Fruit fly (Drosophila melanogaster) whole organism, embryonic: ENCODE results near the gene spidey.

ENCODE experiments used
- Atf-2 ChIP-seq: fragments of 200-800 bp; sonication (Bioruptor generic); optimal IDR thresholded peaks from 2 replicates; lab custom pipeline; 2016; ENCODE audit warnings: missing biosample characterization, missing genetic modification characterization
- C15 ChIP-seq: fragments of 200-800 bp; sonication (Bioruptor generic); IDR thresholded peaks from 3 replicates; pipeline ENCODE4 v1.3.6; 2022; ENCODE audit warnings: missing biosample characterization, missing genetic modification characterization
- CG11247 ChIP-seq: fragments of 200-800 bp; sonication (Bioruptor generic); IDR thresholded peaks from 2 replicates; pipeline ENCODE4 v1.3.6; 2022; ENCODE audit warnings: missing biosample characterization, missing genetic modification characterization
- CG11456 ChIP-seq: fragments of 200-800 bp; sonication (Bioruptor generic); IDR thresholded peaks from 3 replicates; pipeline ENCODE4 v1.3.6; 2022; ENCODE audit warnings: missing biosample characterization, missing genetic modification characterization
- CG11696 ChIP-seq: fragments of 200-800 bp; sonication (Bioruptor generic); IDR thresholded peaks from 2 replicates; pipeline ENCODE4 v1.3.6; 2022; ENCODE audit warnings: missing biosample characterization, missing genetic modification characterization
- CG11723 ChIP-seq: fragments of 200-800 bp; sonication (Bioruptor generic); optimal IDR thresholded peaks from 2 replicates; lab custom pipeline; 2017; ENCODE audit warnings: missing biosample characterization, mild to moderate bottlenecking, missing genetic modification characterization
- CG12391 ChIP-seq: fragments of 200-800 bp; sonication (Bioruptor generic); optimal IDR thresholded peaks from 3 replicates; lab custom pipeline; 2018; ENCODE audit warnings: missing biosample characterization, mild to moderate bottlenecking, missing genetic modification characterization, moderate library complexity
- CG12769 ChIP-seq: fragments of 200-800 bp; sonication (Bioruptor generic); optimal IDR thresholded peaks from 2 replicates; lab custom pipeline; 2019; ENCODE audit warnings: missing biosample characterization, mild to moderate bottlenecking, missing genetic modification characterization, moderate library complexity
- CG14710 ChIP-seq: fragments of 200-800 bp; sonication (Bioruptor generic); optimal IDR thresholded peaks from 3 replicates; lab custom pipeline; 2019; ENCODE audit warnings: missing biosample characterization, mild to moderate bottlenecking, missing genetic modification characterization, moderate library complexity
- CG14965 ChIP-seq: fragments of 200-800 bp; sonication (Bioruptor generic); optimal IDR thresholded peaks from 2 replicates; lab custom pipeline; 2016; ENCODE audit warnings: missing biosample characterization, missing genetic modification characterization, borderline replicate concordance
- CG15514 ChIP-seq: fragments of 200-800 bp; sonication (Bioruptor generic); optimal IDR thresholded peaks from 3 replicates; lab custom pipeline; 2017; ENCODE audit warnings: missing biosample characterization, missing genetic modification characterization, mild to moderate bottlenecking, moderate library complexity, missing genetic modification reagents
- CG16813 ChIP-seq: fragments of 200-800 bp; sonication (Bioruptor generic); IDR thresholded peaks from 3 replicates; pipeline ENCODE4 v1.3.6; 2022; ENCODE audit warnings: missing biosample characterization, missing genetic modification characterization; ENCODE audit not compliant: partially characterized antibody
- CG17385 ChIP-seq: fragments of 200-800 bp; sonication (Bioruptor generic); optimal IDR thresholded peaks from 3 replicates; lab custom pipeline; 2018; ENCODE audit warnings: missing biosample characterization, mild to moderate bottlenecking, missing genetic modification characterization
- CG18619 ChIP-seq: fragments of 200-800 bp; sonication (Bioruptor generic); optimal IDR thresholded peaks from 3 replicates; lab custom pipeline; 2017; ENCODE audit warnings: missing biosample characterization, mild to moderate bottlenecking, missing genetic modification characterization
- CG2202 ChIP-seq: fragments of 200-800 bp; sonication (Bioruptor generic); optimal IDR thresholded peaks from 2 replicates; lab custom pipeline; 2018; ENCODE audit warnings: missing biosample characterization, mild to moderate bottlenecking, missing genetic modification characterization
- CG2875 ChIP-seq: fragments of 200-800 bp; sonication (Bioruptor generic); optimal IDR thresholded peaks from 2 replicates; lab custom pipeline; 2017; ENCODE audit warnings: missing biosample characterization, mild to moderate bottlenecking, missing genetic modification characterization, missing genetic modification reagents
- CG31365 ChIP-seq: fragments of 200-800 bp; sonication (Bioruptor generic); optimal IDR thresholded peaks from 2 replicates; lab custom pipeline; 2018; ENCODE audit warnings: missing biosample characterization, mild to moderate bottlenecking, missing genetic modification characterization
- CG31388 ChIP-seq: fragments of 200-800 bp; sonication (Bioruptor generic); optimal IDR thresholded peaks from 2 replicates; lab custom pipeline; 2016; ENCODE audit warnings: missing biosample characterization, missing genetic modification characterization
- CG3281 ChIP-seq: fragments of 200-800 bp; sonication (Bioruptor generic); optimal IDR thresholded peaks from 3 replicates; lab custom pipeline; 2017; ENCODE audit warnings: missing biosample characterization, mild to moderate bottlenecking, missing genetic modification characterization
- CG3407 ChIP-seq: fragments of 200-800 bp; sonication (Bioruptor generic); optimal IDR thresholded peaks from 2 replicates; lab custom pipeline; 2018; ENCODE audit warnings: missing biosample characterization, mild to moderate bottlenecking, missing genetic modification characterization
- CG4854 ChIP-seq: fragments of 200-800 bp; sonication (Bioruptor generic); optimal IDR thresholded peaks from 2 replicates; lab custom pipeline; 2016; ENCODE audit warnings: missing biosample characterization, missing genetic modification characterization, inconsistent platforms
- CG7372 ChIP-seq: fragments of 200-800 bp; sonication (Bioruptor generic); IDR thresholded peaks from 2 replicates; pipeline ENCODE4 v1.3.6; 2022; ENCODE audit warnings: missing biosample characterization, missing genetic modification characterization
- CG8359 ChIP-seq: fragments of 200-800 bp; sonication (Bioruptor generic); optimal IDR thresholded peaks from 2 replicates; lab custom pipeline; 2017; ENCODE audit warnings: missing biosample characterization, mild to moderate bottlenecking, missing genetic modification characterization, borderline replicate concordance
- CG8944 ChIP-seq: fragments of 200-800 bp; sonication (Bioruptor generic); optimal IDR thresholded peaks from 3 replicates; lab custom pipeline; 2016; ENCODE audit warnings: missing biosample characterization, missing genetic modification characterization
- CoRest ChIP-seq: fragments of 200-800 bp; sonication (Bioruptor generic); optimal IDR thresholded peaks from 3 replicates; lab custom pipeline; 2018; ENCODE audit warnings: missing biosample characterization, mild to moderate bottlenecking, missing genetic modification characterization, moderate library complexity
- E2f1 ChIP-seq: fragments of 200-800 bp; sonication (Bioruptor generic); IDR thresholded peaks from 2 replicates; pipeline ENCODE4 v1.3.6; 2022; ENCODE audit warnings: missing biosample characterization, missing genetic modification characterization
- MBD-R2 ChIP-seq: fragments of 200-800 bp; sonication (Bioruptor generic); IDR thresholded peaks from 2 replicates; pipeline ENCODE4 v1.3.6; 2022; ENCODE audit warnings: missing biosample characterization, missing genetic modification characterization
- MTF-1 ChIP-seq: fragments of 200-800 bp; sonication (Bioruptor generic); optimal IDR thresholded peaks from 2 replicates; lab custom pipeline; 2018; ENCODE audit warnings: missing biosample characterization, mild to moderate bottlenecking, missing genetic modification characterization, borderline replicate concordance
- Meics ChIP-seq: fragments of 200-800 bp; sonication (Bioruptor generic); optimal IDR thresholded peaks from 2 replicates; lab custom pipeline; 2017; ENCODE audit warnings: missing biosample characterization, mild to moderate bottlenecking, missing genetic modification characterization
- Mes4 ChIP-seq: fragments of 200-800 bp; sonication (Bioruptor generic); optimal IDR thresholded peaks from 2 replicates; lab custom pipeline; 2016; ENCODE audit warnings: missing biosample characterization, missing genetic modification characterization
- NFAT ChIP-seq: fragments of 200-800 bp; sonication (Bioruptor generic); IDR thresholded peaks from 2 replicates; pipeline ENCODE4 v1.3.6; 2022; ENCODE audit warnings: missing biosample characterization, missing genetic modification characterization
- Neu2 ChIP-seq: fragments of 200-800 bp; sonication (Bioruptor generic); optimal IDR thresholded peaks from 3 replicates; lab custom pipeline; 2016; ENCODE audit warnings: missing biosample characterization, missing genetic modification characterization, borderline replicate concordance
- Nf-YB ChIP-seq: fragments of 200-800 bp; sonication (Bioruptor generic); optimal IDR thresholded peaks from 3 replicates; lab custom pipeline; 2019; ENCODE audit warnings: missing biosample characterization, mild to moderate bottlenecking, missing genetic modification characterization, moderate library complexity
- Tbp ChIP-seq: fragments of >200 bp; optimal IDR thresholded peaks from 2 replicates; lab custom pipeline; 2018; ENCODE audit warnings: missing biosample characterization, missing genetic modification characterization
- aop ChIP-seq: fragments of 200-800 bp; sonication (Bioruptor generic); IDR thresholded peaks from 2 replicates; pipeline ENCODE4 v1.3.6; 2022; ENCODE audit warnings: missing biosample characterization, missing genetic modification characterization
- bab2 ChIP-seq: fragments of 200-800 bp; sonication (Bioruptor generic); optimal IDR thresholded peaks from 2 replicates; lab custom pipeline; 2016; ENCODE audit warnings: missing biosample characterization, missing genetic modification characterization
- bbx ChIP-seq: fragments of 200-800 bp; sonication (Bioruptor generic); IDR thresholded peaks from 2 replicates; pipeline ENCODE4 v1.3.6; 2022; ENCODE audit warnings: missing biosample characterization, missing genetic modification characterization; ENCODE audit not compliant: partially characterized antibody
- bsh ChIP-seq, 2 experiments: fragments of 200-800 bp; sonication (Bioruptor generic); optimal IDR thresholded peaks; 2 replicates each; lab custom pipeline; 2017 to 2018; ENCODE audit warnings: mild to moderate bottlenecking in 2 of 2, missing biosample characterization in 2 of 2, missing genetic modification characterization in 2 of 2, moderate library complexity in 1 of 2
- btn ChIP-seq: fragments of 200-800 bp; sonication (Bioruptor generic); optimal IDR thresholded peaks from 2 replicates; lab custom pipeline; 2016; ENCODE audit warnings: missing biosample characterization, missing genetic modification characterization
- chm ChIP-seq: fragments of 200-800 bp; sonication (Bioruptor generic); IDR thresholded peaks from 2 replicates; pipeline ENCODE4 v1.3.6; 2022; ENCODE audit warnings: missing biosample characterization, missing genetic modification characterization
- crc ChIP-seq: fragments of 200-800 bp; sonication (Bioruptor generic); optimal IDR thresholded peaks from 2 replicates; lab custom pipeline; 2016; ENCODE audit warnings: missing biosample characterization, missing genetic modification characterization
- cwo ChIP-seq: fragments of 200-800 bp; sonication (Bioruptor generic); optimal IDR thresholded peaks from 3 replicates; lab custom pipeline; 2017; ENCODE audit warnings: missing biosample characterization, missing genetic modification characterization, mild to moderate bottlenecking, moderate library complexity, missing genetic modification reagents
- dimm ChIP-seq: fragments of 200-800 bp; sonication (Bioruptor generic); IDR thresholded peaks from 2 replicates; pipeline ENCODE4 v1.3.6; 2022; ENCODE audit warnings: missing biosample characterization, missing genetic modification characterization
- dpn ChIP-seq, 2 experiments: fragments of 200-800 bp; sonication (Bioruptor generic); optimal IDR thresholded peaks; 3 replicates each; lab custom pipeline; 2016; ENCODE audit warnings: missing biosample characterization in 2 of 2, missing genetic modification characterization in 2 of 2
- en ChIP-seq: fragments of 200-800 bp; sonication (Bioruptor generic); optimal IDR thresholded peaks from 2 replicates; lab custom pipeline; 2016; ENCODE audit warnings: missing biosample characterization, missing genetic modification characterization
- gce ChIP-seq: fragments of 200-800 bp; sonication (Bioruptor generic); IDR thresholded peaks from 3 replicates; pipeline ENCODE4 v1.3.6; 2022; ENCODE audit warnings: missing biosample characterization, missing genetic modification characterization
- lmd ChIP-seq: fragments of 200-800 bp; sonication (Bioruptor generic); IDR thresholded peaks from 2 replicates; pipeline ENCODE4 v1.3.6; 2022; ENCODE audit warnings: missing biosample characterization, missing genetic modification characterization
- maf-S ChIP-seq: fragments of 200-800 bp; sonication (Bioruptor generic); optimal IDR thresholded peaks from 2 replicates; lab custom pipeline; 2016; ENCODE audit warnings: missing biosample characterization, missing genetic modification characterization
- toy ChIP-seq: fragments of 200-800 bp; sonication (Bioruptor generic); IDR thresholded peaks from 2 replicates; pipeline ENCODE4 v1.3.6; 2022; ENCODE audit warnings: missing biosample characterization, missing genetic modification characterization
- unc-4 ChIP-seq: fragments of 200-800 bp; sonication (Bioruptor generic); IDR thresholded peaks from 2 replicates; pipeline ENCODE4 v1.3.6; 2022; ENCODE audit warnings: missing biosample characterization, missing genetic modification characterization; ENCODE audit not compliant: partially characterized antibody

spidey gene

DNA sequence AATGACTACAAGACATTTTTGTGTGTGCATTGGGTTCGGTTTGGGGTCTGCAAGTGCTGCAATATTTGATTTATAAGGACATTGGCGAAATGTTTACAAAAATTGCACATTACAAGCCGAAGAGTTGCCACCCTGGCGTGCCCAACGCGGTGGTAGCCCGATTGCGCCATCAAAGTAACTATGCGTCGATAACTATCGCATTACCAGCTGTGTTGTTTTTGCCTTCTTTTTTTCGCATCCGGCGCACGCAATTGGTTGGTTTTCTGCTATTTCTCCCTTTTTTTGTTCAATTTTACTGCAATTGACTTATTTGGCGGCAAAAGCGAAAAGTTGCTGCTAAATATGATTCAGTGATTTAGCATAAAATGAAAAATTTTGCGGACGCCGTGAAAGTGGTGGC, 25.9 kb downstream of the spidey start, which contains the start of gene RpS14b (continued):
- TF ChIP-seq CG11456 (GFP tag; lab: Robert Waterston, UW) (peak; percentile 80; the same call in 2 of the 3 replicates), CG14710 (peak; percentile 54), MTF-1 (GFP tag; lab: Kevin White, UChicago) (peak; percentile 65), bsh (GFP tag; optimal IDR thresholded peaks at IDR 0.05; lab: Kevin White, UChicago) (peak in 1 of 2 experiments; percentile 21), lmd (no peak; the same call in 1 of the 2 replicates), CG15514 (peak; percentile 79), CG3281 (GFP tag; lab: Kevin White, UChicago) (peak; percentile 68), Nf-YB (GFP tag; lab: Kevin White, UChicago) (peak; percentile 58), CG2875 (peak; percentile 43), bbx (GFP tag; lab: Robert Waterston, UW) (peak; percentile 80), CG12769 (peak; percentile 37), gce (GFP tag; lab: Robert Waterston, UW) (peak; percentile 72; the same call in 2 of the 3 replicates), CG11723 (peak; percentile 15), dimm (GFP tag; lab: Robert Waterston, UW) (no peak), aop (GFP tag; lab: Robert Waterston, UW) (no peak), CG11696 (GFP tag; lab: Robert Waterston, UW) (peak; percentile 35; the same call in 1 of the 2 replicates), unc-4 (GFP tag; lab: Robert Waterston, UW) (peak; percentile 79), CG8359 (GFP tag; lab: Kevin White, UChicago) (no peak), CG8944 (no peak), C15 (GFP tag; lab: Robert Waterston, UW) (peak; percentile 61; the same call in 1 of the 3 replicates), CG11247 (GFP tag; lab: Robert Waterston, UW) (peak; percentile 73), maf-S (peak; percentile 30), CG3407 (GFP tag; lab: Kevin White, UChicago) (peak; percentile 40), CG31365 (tag; lab: Kevin White, UChicago) (peak; percentile 41), NFAT (GFP tag; lab: Robert Waterston, UW) (peak; percentile 82), CG12391 (tag; lab: Kevin White, UChicago) (peak; percentile 45), Atf-2 (no peak), CG7372 (GFP tag; lab: Robert Waterston, UW) (peak; percentile 46; the same call in 1 of the 2 replicates), chm (peak; percentile 82), crc (GFP tag; lab: Kevin White, UChicago) (peak; percentile 35), toy (GFP tag; lab: Robert Waterston, UW) (0 out of 2 replicates have a peak, but pooled peaks have one; percentile 37), MBD-R2 (GFP tag; lab: Robert Waterston, UW) (peak; percentile 76), CG17385 (GFP tag; lab: Kevin White, UChicago) (peak; percentile 66), cwo (GFP tag; lab: Kevin White, UChicago) (peak; percentile 35), btn (GFP tag; lab: Kevin White, UChicago) (peak; percentile 7), CG4854 (peak; percentile 40), bab2 (peak; percentile 48), CoRest (tag; lab: Kevin White, UChicago) (peak; percentile 45), Tbp (GFP tag; lab: Kevin White, UChicago) (no peak), Mes4 (GFP tag; lab: Kevin White, UChicago) (peak; percentile 80), en (GFP tag; lab: Kevin White, UChicago) (no peak), E2f1 (peak; percentile 36; the same call in 1 of the 2 replicates), CG16813 (GFP tag; lab: Robert Waterston, UW) (peak; percentile 78), CG31388 (GFP tag; lab: Kevin White, UChicago) (no peak), CG2202 (tag; lab: Kevin White, UChicago) (no peak), CG14965 (GFP tag; lab: Kevin White, UChicago) (no peak), Neu2 (GFP tag; lab: Kevin White, UChicago) (no peak), CG18619 (GFP tag; lab: Kevin White, UChicago) (peak; percentile 57), Meics (GFP tag; lab: Kevin White, UChicago) (peak; percentile 85), dpn (GFP tag; optimal IDR thresholded peaks at IDR 0.05; lab: Kevin White, UChicago) (peak; percentile 15 to 55)
